Worm (Caenorhabditis elegans): ENCODE results near the gene F56D2.8.

F56D2.8 gene

DNA sequence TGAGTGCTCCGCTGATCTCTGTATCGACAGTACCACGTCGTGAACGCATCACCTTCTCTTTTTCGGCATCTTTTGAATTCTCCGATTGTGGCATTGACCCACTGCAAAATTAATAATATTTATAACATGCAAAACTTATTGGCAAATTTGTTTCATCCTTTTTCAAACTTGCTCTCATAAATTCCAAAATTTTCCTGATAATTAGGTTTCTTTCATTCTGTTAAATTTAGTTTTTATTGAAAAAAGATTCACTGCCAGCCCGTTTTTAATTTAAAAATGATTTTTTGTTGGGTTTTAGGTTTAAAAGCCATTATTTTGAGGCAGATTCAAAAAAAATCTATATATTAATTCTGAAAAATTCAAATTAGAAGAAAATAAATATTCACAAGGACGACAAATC, 17.3 kb upstream of the F56D2.8 start, which contains the start of gene wdr-37:
Gene wdr-37 (minus strand): TSS at position 101 of the 400 bp plus-strand sequence.
- TF ChIP-seq aly-1 (tag; optimal IDR thresholded peaks at IDR 0.05) (no peak), hmg-4 (GFP tag; optimal IDR thresholded peaks at IDR 0.05) (no peak)

DNA sequence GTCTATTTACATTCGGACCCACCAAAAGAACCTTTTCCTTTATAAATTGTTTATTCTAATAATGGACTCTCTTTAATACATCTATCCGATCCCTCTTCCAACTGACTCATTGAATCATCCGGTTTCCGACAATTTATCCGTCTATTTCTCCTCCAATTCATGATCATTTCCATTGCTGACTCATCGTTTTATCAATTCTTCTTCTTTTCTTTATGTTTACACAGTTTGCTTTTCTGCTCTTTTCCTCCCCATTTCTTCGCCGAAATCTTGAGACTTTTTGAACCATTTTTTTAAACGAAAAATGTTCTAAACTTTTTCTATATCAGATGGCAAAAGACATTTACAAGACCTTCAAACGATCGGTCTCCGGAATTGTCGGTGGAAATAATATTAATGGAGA, 12.8 kb upstream of the F56D2.8 start, which contains the start of gene ced-6:
Gene ced-6 (plus strand): TSS at position 327 of the 400 bp plus-strand sequence.
- TF ChIP-seq flt-1 (GFP tag; IDR thresholded peaks at IDR 0.05) (no peak), ceh-13 (GFP tag; optimal IDR thresholded peaks at IDR 0.05) (no peak)

DNA sequence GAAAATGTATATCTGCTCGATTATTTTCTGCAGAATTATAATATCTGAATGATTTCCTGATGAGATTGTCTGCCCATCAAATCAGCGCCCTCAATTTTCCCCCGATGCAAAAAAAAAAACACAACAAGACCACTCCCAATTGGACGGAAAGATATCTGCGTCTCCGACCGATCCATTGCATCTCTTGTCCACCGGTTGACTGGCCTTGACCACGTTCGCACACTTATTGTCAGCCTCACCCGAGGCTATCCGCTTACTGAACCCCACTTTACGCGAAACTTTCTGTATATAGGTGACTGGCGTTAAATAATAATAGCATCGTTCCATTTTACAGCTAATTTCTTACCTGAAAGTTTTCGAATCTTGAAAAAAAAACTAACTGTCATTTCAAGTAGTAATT, 11.7 kb upstream of the F56D2.8 start:
- no peak for TF ChIP-seq scrt-1 (GFP tag; IDR thresholded peaks at IDR 0.05)
- TF ChIP-seq ama-1 (optimal IDR thresholded peaks at IDR 0.05) = no peak
- TF ChIP-seq F13C5.2 (tag; optimal IDR thresholded peaks at IDR 0.05) = no peak
- no peak for TF ChIP-seq ceh-13 (GFP tag; optimal IDR thresholded peaks at IDR 0.05)
- TF ChIP-seq hmg-4 (GFP tag; optimal IDR thresholded peaks at IDR 0.05) = no peak
- TF ChIP-seq tbx-11 (GFP tag; IDR thresholded peaks at IDR 0.05) = no peak

DNA sequence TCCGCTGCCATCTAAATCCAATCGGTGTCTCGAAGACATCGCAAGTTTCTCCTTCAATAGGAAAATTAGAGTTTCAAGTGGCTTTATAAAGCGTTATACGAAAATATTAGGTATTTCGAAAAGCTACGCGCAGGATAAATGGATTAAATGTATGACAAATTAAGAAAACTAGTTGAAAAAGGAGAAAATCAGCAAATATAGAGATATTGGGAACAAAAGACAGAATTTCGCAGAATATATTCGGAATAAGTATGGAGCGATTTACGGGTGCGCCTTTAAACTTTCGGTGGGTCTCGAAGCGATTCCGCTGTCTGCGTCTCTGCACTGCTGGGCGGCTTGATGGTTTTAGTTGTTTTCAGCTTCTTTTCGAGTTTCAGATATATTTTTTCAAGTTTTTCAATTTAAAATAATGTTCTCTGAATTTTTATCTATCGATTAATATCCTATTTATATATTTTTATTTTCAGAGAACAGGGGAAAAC, 9.0 kb upstream of the F56D2.8 start, which contains the start of the genes ddx-15 and ucr-1:
Gene ddx-15 (minus strand): TSS at position 51 of the 482 bp plus-strand sequence.
Gene ucr-1 (plus strand): TSS at position 468 of the 482 bp plus-strand sequence.
- TF ChIP-seq hmbx-1 (tag; optimal IDR thresholded peaks at IDR 0.05) (no peak), ama-1 (optimal IDR thresholded peaks at IDR 0.05) (no peak), B0310.2 (tag; optimal IDR thresholded peaks at IDR 0.05) (no peak), hnd-1 (tag; optimal IDR thresholded peaks at IDR 0.05) (no peak), sea-1 (GFP tag; conservative IDR thresholded peaks at IDR 0.05) (no peak), F13C5.2 (tag; optimal IDR thresholded peaks at IDR 0.05) (no peak)

DNA sequence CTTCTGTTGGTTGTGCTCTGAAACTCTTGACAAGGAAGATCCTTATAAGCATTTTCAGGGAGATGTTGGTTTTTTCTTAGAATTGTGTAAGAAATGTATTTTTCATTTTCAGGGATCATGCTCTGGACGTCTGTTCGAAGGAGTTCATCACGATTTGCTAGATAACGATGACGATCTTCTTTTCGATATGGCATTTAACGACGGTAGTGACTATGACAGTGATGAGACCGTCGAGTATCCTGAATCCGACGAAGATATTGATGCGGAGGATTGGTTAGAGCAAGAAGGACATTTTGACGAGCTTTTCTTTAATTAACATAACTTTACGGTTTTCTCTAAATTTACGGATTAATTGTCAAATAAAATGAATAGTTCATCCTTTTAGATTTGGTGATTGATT, 6.1 kb upstream of the F56D2.8 start:
- no peak for TF ChIP-seq B0310.2 (tag; optimal IDR thresholded peaks at IDR 0.05)

DNA sequence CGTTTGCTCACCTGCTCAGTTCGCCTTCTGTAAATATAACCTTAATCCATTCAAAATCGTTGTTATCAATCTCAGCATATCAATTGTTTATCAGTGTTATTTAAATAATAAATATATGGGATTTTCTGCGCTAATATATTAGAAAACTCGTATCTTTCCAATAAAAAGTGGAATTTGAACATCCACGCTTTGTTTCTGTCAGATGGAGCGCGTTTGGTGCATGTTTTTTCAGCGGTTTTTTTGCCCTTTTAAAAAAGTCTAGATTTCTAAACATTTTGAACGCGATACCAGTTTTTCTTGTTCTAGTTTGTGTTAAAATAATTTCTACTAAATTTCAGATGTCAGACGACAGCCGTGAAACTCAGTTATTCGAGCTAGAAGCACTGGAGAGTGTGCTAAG, 4.3 kb upstream of the F56D2.8 start, which contains the start of gene F56D2.2:
Gene F56D2.2 (plus strand): TSS at position 339 of the 400 bp plus-strand sequence.
- TF ChIP-seq tbx-37 (GFP tag; conservative IDR thresholded peaks at IDR 0.05) (no peak), sea-1 (GFP tag; conservative IDR thresholded peaks at IDR 0.05) (no peak), F13C5.2 (tag; optimal IDR thresholded peaks at IDR 0.05) (no peak)

DNA sequence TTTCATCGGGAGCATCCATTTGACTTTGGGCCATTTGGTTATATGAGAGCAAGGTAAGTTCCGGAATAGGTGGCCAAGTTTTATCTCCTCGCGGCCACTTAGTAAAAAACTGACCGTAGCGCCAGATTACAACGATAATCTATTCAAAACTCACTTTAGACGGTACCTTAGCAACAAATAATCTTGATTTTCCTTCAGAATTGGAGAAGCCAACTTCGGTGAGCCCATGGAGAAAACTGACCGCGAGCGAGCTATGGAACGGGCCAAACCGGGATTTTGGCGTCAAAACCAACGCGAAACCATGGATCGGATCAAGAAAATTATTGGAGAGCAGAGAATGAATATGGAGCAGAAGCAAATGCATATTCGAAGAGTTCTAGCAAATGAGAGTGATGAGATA, 3.0 kb upstream of the F56D2.8 start:
- TF ChIP-seq aly-1 (tag; optimal IDR thresholded peaks at IDR 0.05) (no peak), ceh-36 (tag; optimal IDR thresholded peaks at IDR 0.05) (no peak), pes-1 (GFP tag; IDR thresholded peaks at IDR 0.05) (no peak), F13C5.2 (tag; optimal IDR thresholded peaks at IDR 0.05) (no peak), hmg-4 (GFP tag; optimal IDR thresholded peaks at IDR 0.05) (no peak), hnd-1 (tag; optimal IDR thresholded peaks at IDR 0.05) (no peak), ets-7 (tag; optimal IDR thresholded peaks at IDR 0.05) (no peak), tra-4 (tag; optimal IDR thresholded peaks at IDR 0.05) (no peak), hmbx-1 (tag; optimal IDR thresholded peaks at IDR 0.05) (no peak)

DNA sequence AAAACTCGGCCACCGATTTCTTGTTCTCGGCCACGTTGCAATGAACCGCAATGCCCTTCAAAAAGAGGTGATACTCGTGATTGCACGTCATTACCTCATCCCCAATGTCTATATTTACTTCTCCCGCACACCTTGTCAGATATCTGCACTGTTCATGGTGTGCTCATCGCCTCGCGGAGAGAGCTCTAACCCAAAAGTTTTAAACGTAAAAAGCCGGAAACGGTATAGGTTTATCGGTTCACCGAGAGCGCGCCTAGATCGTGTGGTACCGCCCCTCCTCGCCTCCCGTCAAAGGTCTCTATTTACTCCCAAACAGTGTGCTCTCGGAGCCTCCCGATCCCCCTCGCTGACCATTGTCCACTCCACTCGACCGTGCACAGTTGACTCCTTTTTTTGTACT, 2.0 kb upstream of the F56D2.8 start, which contains the start of gene F56D2.3:
Gene F56D2.3 (plus strand): TSS at position 301 of the 400 bp plus-strand sequence.
- TF ChIP-seq tbx-11 (GFP tag; IDR thresholded peaks at IDR 0.05) = no peak

DNA sequence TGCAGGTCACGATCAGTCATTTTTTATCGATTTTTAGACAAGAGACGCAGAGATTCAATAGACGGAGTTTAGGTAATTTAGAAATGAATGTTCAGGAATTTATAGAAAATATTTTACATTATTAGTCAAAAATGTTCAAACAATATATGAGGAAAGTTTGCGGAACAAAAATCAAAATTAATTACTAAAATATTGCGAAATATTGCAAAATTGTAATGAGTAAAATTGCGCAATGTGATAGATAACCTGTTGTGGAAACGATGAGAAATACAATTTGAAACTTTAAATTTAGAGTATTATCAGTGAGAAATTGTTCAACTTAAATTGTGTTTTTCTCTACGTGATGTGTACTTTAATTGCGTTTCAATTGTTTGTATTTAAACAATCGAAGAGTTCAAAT, 1.6 kb downstream of the F56D2.8 start, which contains the start of gene F56D2.5:
Gene F56D2.5 (minus strand): TSS at position 371 of the 400 bp plus-strand sequence.
- TF ChIP-seq scrt-1 (GFP tag; IDR thresholded peaks at IDR 0.05) (no peak), aly-1 (tag; optimal IDR thresholded peaks at IDR 0.05) (no peak), B0310.2 (tag; optimal IDR thresholded peaks at IDR 0.05) (no peak), tbx-11 (GFP tag; IDR thresholded peaks at IDR 0.05) (no peak), pes-1 (GFP tag; IDR thresholded peaks at IDR 0.05) (no peak), tra-4 (tag; optimal IDR thresholded peaks at IDR 0.05) (no peak), hmbx-1 (tag; optimal IDR thresholded peaks at IDR 0.05) (no peak), ama-1 (optimal IDR thresholded peaks at IDR 0.05) (no peak), hmg-4 (GFP tag; optimal IDR thresholded peaks at IDR 0.05) (no peak), hnd-1 (tag; optimal IDR thresholded peaks at IDR 0.05) (no peak), flt-1 (GFP tag; IDR thresholded peaks at IDR 0.05) (no peak), ceh-36 (tag; optimal IDR thresholded peaks at IDR 0.05) (no peak), sea-1 (GFP tag; conservative IDR thresholded peaks at IDR 0.05) (no peak), ets-7 (tag; optimal IDR thresholded peaks at IDR 0.05) (no peak)

DNA sequence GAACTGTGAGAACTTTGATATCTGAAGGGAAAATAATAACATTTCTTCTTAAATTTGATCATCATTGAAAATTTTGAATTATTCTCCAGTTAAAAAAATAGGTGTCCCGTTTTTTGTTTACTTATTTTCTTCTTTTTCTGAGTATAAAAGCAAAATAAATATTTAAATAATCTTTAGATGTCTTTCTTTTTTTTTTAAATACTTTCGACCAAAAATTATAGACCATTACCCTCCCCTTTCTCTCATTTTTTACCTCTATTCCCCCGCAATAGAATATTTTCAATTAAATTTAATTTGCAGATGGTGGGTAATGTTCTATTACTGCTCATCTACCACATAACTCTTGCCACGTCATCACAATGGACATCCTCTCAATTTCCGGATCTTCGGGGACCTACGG, 9.0 kb downstream of the F56D2.8 start, which contains the start of gene molo-1:
Gene molo-1 (plus strand): TSS at position 301 of the 400 bp plus-strand sequence.
- TF ChIP-seq flt-1 (GFP tag; IDR thresholded peaks at IDR 0.05) = no peak
- TF ChIP-seq sea-1 (GFP tag; conservative IDR thresholded peaks at IDR 0.05) = no peak

Data from whole organism, early embryonic.